Fruit fly (Drosophila melanogaster) whole organism, embryonic: Measurements from ENCODE around the gene CG7227.

ENCODE experiments used
- ATbp ChIP-seq: fragments of 200-800 bp; sonication (Bioruptor generic); optimal IDR thresholded peaks from 2 replicates; lab custom pipeline; 2017; ENCODE audit warnings: missing biosample characterization, mild to moderate bottlenecking, missing genetic modification characterization, missing genetic modification reagents
- CG10431 ChIP-seq: fragments of 200-800 bp; sonication (Bioruptor generic); optimal IDR thresholded peaks from 3 replicates; lab custom pipeline; 2018; ENCODE audit warnings: missing biosample characterization, mild to moderate bottlenecking, missing genetic modification characterization
- CG10979 ChIP-seq: fragments of 200-800 bp; sonication (Bioruptor generic); optimal IDR thresholded peaks from 2 replicates; lab custom pipeline; 2018; ENCODE audit warnings: missing biosample characterization, mild to moderate bottlenecking, missing genetic modification characterization, moderate library complexity
- CG12299 ChIP-seq: fragments of 200-800 bp; sonication (Bioruptor generic); optimal IDR thresholded peaks from 2 replicates; lab custom pipeline; 2018; ENCODE audit warnings: missing biosample characterization, mild to moderate bottlenecking, missing genetic modification characterization
- CG12769 ChIP-seq: fragments of 200-800 bp; sonication (Bioruptor generic); optimal IDR thresholded peaks from 2 replicates; lab custom pipeline; 2019; ENCODE audit warnings: missing biosample characterization, mild to moderate bottlenecking, missing genetic modification characterization, moderate library complexity
- CG12942 ChIP-seq: fragments of 200-800 bp; sonication (Bioruptor generic); optimal IDR thresholded peaks from 3 replicates; lab custom pipeline; 2016; ENCODE audit warnings: missing biosample characterization, missing genetic modification characterization
- CG14014 ChIP-seq: fragments of 200-800 bp; sonication (Bioruptor generic); IDR thresholded peaks from 2 replicates; pipeline ENCODE4 v1.3.6; 2022; ENCODE audit warnings: missing biosample characterization, missing genetic modification characterization
- CG1603 ChIP-seq: fragments of 200-800 bp; sonication (Bioruptor generic); optimal IDR thresholded peaks from 2 replicates; lab custom pipeline; 2019; ENCODE audit warnings: missing biosample characterization, mild to moderate bottlenecking, missing genetic modification characterization, moderate library complexity
- CG18599 ChIP-seq: fragments of 200-800 bp; sonication (Bioruptor generic); optimal IDR thresholded peaks from 3 replicates; lab custom pipeline; 2017; ENCODE audit warnings: missing biosample characterization, missing genetic modification characterization, mild to moderate bottlenecking, moderate library complexity, missing genetic modification reagents
- CG2199 ChIP-seq: fragments of 200-800 bp; sonication (Bioruptor generic); IDR thresholded peaks from 3 replicates; pipeline ENCODE4 v1.3.6; 2022; ENCODE audit warnings: missing biosample characterization, missing genetic modification characterization
- CG3281 ChIP-seq: fragments of 200-800 bp; sonication (Bioruptor generic); optimal IDR thresholded peaks from 3 replicates; lab custom pipeline; 2017; ENCODE audit warnings: missing biosample characterization, mild to moderate bottlenecking, missing genetic modification characterization
- CG3726 ChIP-seq: fragments of 200-800 bp; sonication (Bioruptor generic); IDR thresholded peaks from 3 replicates; pipeline ENCODE4, ENCODE4 v1.3.6; 2022; ENCODE audit warnings: missing biosample characterization, missing genetic modification characterization
- CG4404 ChIP-seq: fragments of 200-800 bp; sonication (Bioruptor generic); IDR thresholded peaks from 2 replicates; pipeline ENCODE4 v1.3.6; 2022; ENCODE audit warnings: missing biosample characterization, missing genetic modification characterization
- CG4617 ChIP-seq: fragments of 200-800 bp; sonication (Bioruptor generic); optimal IDR thresholded peaks from 3 replicates; lab custom pipeline; 2016; ENCODE audit warnings: missing biosample characterization, missing genetic modification characterization, borderline replicate concordance
- CG6689 ChIP-seq: fragments of 200-800 bp; sonication (Bioruptor generic); IDR thresholded peaks from 2 replicates; pipeline ENCODE4 v1.3.6; 2022; ENCODE audit warnings: missing biosample characterization, missing genetic modification characterization
- CG8924 ChIP-seq: fragments of 200-800 bp; optimal IDR thresholded peaks from 3 replicates; lab custom pipeline; 2019; ENCODE audit warnings: missing biosample characterization, mild to moderate bottlenecking, missing genetic modification characterization, moderate library complexity
- D19B ChIP-seq: fragments of 200-800 bp; sonication (Bioruptor generic); optimal IDR thresholded peaks from 2 replicates; lab custom pipeline; 2017; ENCODE audit warnings: missing biosample characterization, mild to moderate bottlenecking, missing genetic modification characterization
- Fer2 ChIP-seq: fragments of 200-800 bp; sonication (Bioruptor generic); optimal IDR thresholded peaks from 2 replicates; lab custom pipeline; 2018; ENCODE audit warnings: missing biosample characterization, mild to moderate bottlenecking, missing genetic modification characterization, moderate library complexity
- Fer3 ChIP-seq: fragments of 200-800 bp; sonication (Bioruptor generic); optimal IDR thresholded peaks from 2 replicates; lab custom pipeline; 2018; ENCODE audit warnings: missing biosample characterization, mild to moderate bottlenecking, missing genetic modification characterization, moderate library complexity
- HHEX ChIP-seq: fragments of 200-800 bp; sonication (Bioruptor generic); optimal IDR thresholded peaks from 3 replicates; lab custom pipeline; 2017; ENCODE audit warnings: missing biosample characterization, mild to moderate bottlenecking, missing genetic modification characterization, missing genetic modification reagents
- Hr3 ChIP-seq: fragments of 200-800 bp; sonication (Bioruptor generic); optimal IDR thresholded peaks from 3 replicates; lab custom pipeline; 2016; ENCODE audit warnings: missing biosample characterization, missing genetic modification characterization
- Lim3 ChIP-seq: fragments of 200-800 bp; sonication (Bioruptor generic); IDR thresholded peaks from 2 replicates; pipeline ENCODE4 v1.3.6; 2022; ENCODE audit warnings: missing biosample characterization, missing genetic modification characterization
- Lpt ChIP-seq: fragments of >200 bp; optimal IDR thresholded peaks from 2 replicates; lab custom pipeline; 2018; ENCODE audit warnings: missing biosample characterization, missing genetic modification characterization
- Max ChIP-seq: fragments of 200-800 bp; sonication (Bioruptor generic); optimal IDR thresholded peaks from 2 replicates; lab custom pipeline; 2016; ENCODE audit warnings: missing biosample characterization, mild to moderate bottlenecking, missing genetic modification characterization
- Med ChIP-seq: fragments of 200-800 bp; sonication (Bioruptor generic); peaks from one replicate; lab custom pipeline; 2016; ENCODE audit warnings: missing biosample characterization, missing genetic modification characterization, mild to moderate bottlenecking, inconsistent platforms, moderate library complexity
- Myb ChIP-seq: fragments of 200-800 bp; sonication (Bioruptor generic); optimal IDR thresholded peaks from 2 replicates; lab custom pipeline; 2016; ENCODE audit warnings: missing biosample characterization, missing genetic modification characterization
- NC2α ChIP-seq: fragments of 200-800 bp; sonication (Bioruptor generic); optimal IDR thresholded peaks from 2 replicates; lab custom pipeline; 2016; ENCODE audit warnings: missing biosample characterization, missing genetic modification characterization
- Oaz ChIP-seq: fragments of 200-800 bp; sonication (Bioruptor generic); IDR thresholded peaks from 2 replicates; pipeline ENCODE4 v1.3.6; 2022; ENCODE audit warnings: missing biosample characterization, missing genetic modification characterization
- Ravus ChIP-seq: fragments of 200-800 bp; sonication (Bioruptor generic); IDR thresholded peaks from 2 replicates; pipeline ENCODE4 v1.3.6; 2022; ENCODE audit warnings: missing biosample characterization, missing genetic modification characterization
- Sin3A ChIP-seq: fragments of >200 bp; optimal IDR thresholded peaks from 2 replicates; lab custom pipeline; 2018
- Sox102F ChIP-seq: fragments of 200-800 bp; sonication (Bioruptor generic); optimal IDR thresholded peaks from 2 replicates; lab custom pipeline; 2018; ENCODE audit warnings: missing biosample characterization, mild to moderate bottlenecking, missing genetic modification characterization, moderate library complexity
- aop ChIP-seq: fragments of 200-800 bp; sonication (Bioruptor generic); IDR thresholded peaks from 2 replicates; pipeline ENCODE4 v1.3.6; 2022; ENCODE audit warnings: missing biosample characterization, missing genetic modification characterization
- croc ChIP-seq: fragments of 200-800 bp; sonication (Bioruptor generic); conservative IDR thresholded peaks from 3 replicates; pipeline ENCODE4 v1.3.6; 2022; ENCODE audit warnings: missing biosample characterization, missing genetic modification characterization
- da ChIP-seq: fragments of 200-800 bp; sonication (Bioruptor generic); optimal IDR thresholded peaks from 2 replicates; lab custom pipeline; 2016; ENCODE audit warnings: missing biosample characterization, missing genetic modification characterization
- dm ChIP-seq: fragments of 200-800 bp; sonication (Bioruptor generic); optimal IDR thresholded peaks from 3 replicates; lab custom pipeline; 2016; ENCODE audit warnings: missing biosample characterization, missing genetic modification characterization
- emc ChIP-seq: fragments of 200-800 bp; sonication (Bioruptor generic); optimal IDR thresholded peaks from 2 replicates; lab custom pipeline; 2016; ENCODE audit warnings: missing biosample characterization, missing genetic modification characterization
- insv ChIP-seq, 2 experiments: fragments of 200-800 bp; sonication (Bioruptor generic); optimal IDR thresholded peaks; 3 replicates each; lab custom pipeline; 2016 to 2018; ENCODE audit warnings: missing biosample characterization in 2 of 2, missing genetic modification characterization in 2 of 2
- inv ChIP-seq: fragments of 200-800 bp; sonication (Bioruptor generic); IDR thresholded peaks from 2 replicates; pipeline ENCODE4 v1.3.6; 2022; ENCODE audit warnings: missing biosample characterization, missing genetic modification characterization; ENCODE audit not compliant: partially characterized antibody
- jigr1 ChIP-seq: fragments of 200-800 bp; sonication (Bioruptor generic); IDR thresholded peaks from 3 replicates; pipeline ENCODE4 v1.3.6; 2022; ENCODE audit warnings: missing biosample characterization, missing genetic modification characterization
- kah ChIP-seq: fragments of 200-800 bp; sonication (Bioruptor generic); optimal IDR thresholded peaks from 2 replicates; lab custom pipeline; 2018; ENCODE audit warnings: missing biosample characterization, mild to moderate bottlenecking, missing genetic modification characterization
- ken ChIP-seq: fragments of 200-800 bp; sonication (Bioruptor generic); IDR thresholded peaks from 3 replicates; pipeline ENCODE4 v1.3.6; 2022; ENCODE audit warnings: missing biosample characterization, missing genetic modification characterization
- mam ChIP-seq: fragments of 200-800 bp; sonication (Bioruptor generic); optimal IDR thresholded peaks from 3 replicates; lab custom pipeline; 2016; ENCODE audit warnings: missing biosample characterization, missing genetic modification characterization
- mld ChIP-seq: fragments of 200-800 bp; sonication (Bioruptor generic); IDR thresholded peaks from 3 replicates; pipeline ENCODE4 v1.3.6; 2022; ENCODE audit warnings: missing biosample characterization, missing genetic modification characterization; ENCODE audit not compliant: partially characterized antibody
- p53 ChIP-seq: fragments of 200-800 bp; sonication (Bioruptor generic); optimal IDR thresholded peaks from 2 replicates; lab custom pipeline; 2016; ENCODE audit warnings: missing biosample characterization, missing genetic modification characterization
- peb ChIP-seq: fragments of 200-800 bp; sonication (Bioruptor generic); IDR thresholded peaks from 2 replicates; pipeline ENCODE4 v1.3.6; 2022; ENCODE audit warnings: missing biosample characterization, missing genetic modification characterization
- prd ChIP-seq, 3 experiments: fragments of >200 bp in 2 of 3; fragments of 200-800 bp in 1 of 3; sonication (Bioruptor generic) in 1 of 3; optimal IDR thresholded peaks in 2 of 3; IDR thresholded peaks in 1 of 3; 2 replicates in 2 of 3; 3 replicates in 1 of 3; pipeline versions ENCODE4 v1.3.6 to Lab custom; 2017 to 2022; ENCODE audit warnings: missing biosample characterization in 1 of 3, missing genetic modification characterization in 1 of 3
- tgo ChIP-seq: fragments of 200-800 bp; sonication (Bioruptor generic); IDR thresholded peaks from 3 replicates; pipeline ENCODE4 v1.3.6; 2022; ENCODE audit warnings: missing biosample characterization, missing genetic modification characterization
- unc-4 ChIP-seq: fragments of 200-800 bp; sonication (Bioruptor generic); IDR thresholded peaks from 2 replicates; pipeline ENCODE4 v1.3.6; 2022; ENCODE audit warnings: missing biosample characterization, missing genetic modification characterization; ENCODE audit not compliant: partially characterized antibody
- zen2 ChIP-seq: fragments of 200-800 bp; sonication (Bioruptor generic); IDR thresholded peaks from 3 replicates; pipeline ENCODE4 v1.3.6; 2022; ENCODE audit warnings: missing biosample characterization, missing genetic modification characterization; ENCODE audit not compliant: partially characterized antibody

Gene CG7227

DNA sequence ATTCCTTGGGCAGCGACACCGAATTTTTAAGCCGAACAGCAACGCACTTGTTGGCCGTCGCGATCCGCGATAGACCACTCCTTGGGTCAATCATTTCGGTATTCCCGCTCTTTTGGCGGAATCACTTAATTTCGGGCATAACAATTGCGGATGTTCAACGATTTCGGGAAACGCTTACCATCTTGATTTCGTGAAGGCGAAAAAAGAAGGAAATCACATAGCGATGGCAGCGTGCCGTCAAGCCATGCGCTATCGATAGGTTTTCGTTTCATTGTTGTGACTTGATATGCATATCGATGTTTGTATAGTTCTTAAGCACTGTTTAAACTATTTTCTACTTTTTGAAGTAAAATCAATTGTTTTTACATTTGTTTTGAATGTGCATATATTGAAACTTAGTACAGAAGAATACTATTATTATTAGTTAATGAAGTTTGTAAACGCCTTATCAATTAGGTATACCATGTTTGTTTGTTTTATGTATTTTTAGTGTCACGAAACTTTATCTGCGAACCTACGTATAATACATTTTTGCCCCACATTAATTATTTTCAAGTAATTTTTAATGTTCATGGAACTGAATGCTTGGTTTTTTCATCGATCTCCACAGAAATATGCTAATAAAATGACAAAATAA lies 44.8 kb upstream of the CG7227 start, which contains the start of gene RpL36A (continued):
- no peak for TF ChIP-seq croc (GFP tag; lab: Robert Waterston, UW)
- peak; percentile 68 for TF ChIP-seq CG3281 (GFP tag; lab: Kevin White, UChicago)
- peak; percentile 62 for TF ChIP-seq ATbp (GFP tag; lab: Kevin White, UChicago)
- TF ChIP-seq CG2199 (GFP tag; lab: Robert Waterston, UW): 0 out of 3 replicates have a peak, but pooled peaks have one; percentile 63
- peak; percentile 46 for TF ChIP-seq p53
- no peak for TF ChIP-seq jigr1 (GFP tag; lab: Robert Waterston, UW)
- peak; percentile 72 for TF ChIP-seq zen2 (GFP tag; lab: Robert Waterston, UW)
- no peak for TF ChIP-seq CG18599 (GFP tag; lab: Kevin White, UChicago)
- TF ChIP-seq NC2α (GFP tag; lab: Kevin White, UChicago): no peak
- no peak for TF ChIP-seq aop (GFP tag; lab: Robert Waterston, UW)
- peak; percentile 68 for TF ChIP-seq Fer3
- TF ChIP-seq prd (optimal IDR thresholded peaks at IDR 0.05; lab: Kevin White, UChicago): no peak
- no peak for TF ChIP-seq prd (GFP tag; IDR thresholded peaks at IDR 0.05; lab: Robert Waterston, UW)
- peak; percentile 89 for TF ChIP-seq dm (GFP tag; lab: Kevin White, UChicago)
- peak; percentile 61; the same call in 1 of the 2 replicates for TF ChIP-seq CG14014 (GFP tag; lab: Robert Waterston, UW)
- no peak for TF ChIP-seq Fer2 (tag; lab: Kevin White, UChicago)
- no peak for TF ChIP-seq CG12769
- no peak for TF ChIP-seq CG10979 (tag; lab: Kevin White, UChicago)
- no peak for TF ChIP-seq Myb (GFP tag; lab: Kevin White, UChicago)
- peak; percentile 50 for TF ChIP-seq CG12299 (tag; lab: Kevin White, UChicago)
- peak; percentile 44 for TF ChIP-seq kah
- peak; percentile 94 for TF ChIP-seq Med
- no peak for TF ChIP-seq CG4617 (GFP tag; lab: Kevin White, UChicago)
- no peak for TF ChIP-seq Lim3 (GFP tag; lab: Robert Waterston, UW)
- TF ChIP-seq HHEX: peak; percentile 54
- no peak for TF ChIP-seq peb (GFP tag; lab: Robert Waterston, UW)
- peak; percentile 73 for TF ChIP-seq unc-4 (GFP tag; lab: Robert Waterston, UW)
- peak; percentile 86 for TF ChIP-seq inv
- TF ChIP-seq Ravus: no peak; the same call in 1 of the 2 replicates
- TF ChIP-seq Sox102F (GFP tag; lab: Kevin White, UChicago): no peak
- TF ChIP-seq mam (GFP tag; lab: Kevin White, UChicago): peak; percentile 66
- peak; percentile 6; the same call in 1 of the 2 replicates for TF ChIP-seq CG6689 (GFP tag; lab: Robert Waterston, UW)
- TF ChIP-seq Sin3A: peak; percentile 3
- peak; percentile 69 for TF ChIP-seq ken (GFP tag; lab: Robert Waterston, UW)
- peak; percentile 82 for TF ChIP-seq CG1603
- TF ChIP-seq tgo (GFP tag; lab: Robert Waterston, UW): 0 out of 3 replicates have a peak, but pooled peaks have one; percentile 24
- TF ChIP-seq da (GFP tag; lab: Kevin White, UChicago): peak; percentile 35
- TF ChIP-seq CG3726 (GFP tag; lab: Robert Waterston, UW): no peak
- TF ChIP-seq Lpt (GFP tag; lab: Kevin White, UChicago): no peak
- peak; percentile 30 for TF ChIP-seq emc (GFP tag; lab: Kevin White, UChicago)
- no peak for TF ChIP-seq CG12942 (GFP tag; lab: Kevin White, UChicago)
- TF ChIP-seq CG4404 (GFP tag; lab: Robert Waterston, UW): no peak
- no peak for TF ChIP-seq D19B
- peak; percentile 20 for TF ChIP-seq Max (GFP tag; lab: Kevin White, UChicago)
- no peak for TF ChIP-seq Hr3
- TF ChIP-seq insv (GFP tag; optimal IDR thresholded peaks at IDR 0.05; lab: Kevin White, UChicago): peak in 1 of 2 experiments; percentile 54
- no peak for TF ChIP-seq CG10431
- TF ChIP-seq Oaz (GFP tag; lab: Robert Waterston, UW): no peak
- TF ChIP-seq mld: peak; percentile 83; the same call in 2 of the 3 replicates
- TF ChIP-seq CG8924 (tag; lab: Kevin White, UChicago): peak; percentile 52
